Fruit fly (Drosophila melanogaster) whole organism, embryonic: ENCODE data around the gene CG43896.
A peak's percentile ranks its signal among the peaks of the same experiment; 100 is the strongest.

ENCODE experiments used
- CG11093 ChIP-seq: fragments of 200-800 bp; sonication (Bioruptor generic); IDR thresholded peaks from 3 replicates; pipeline ENCODE4 v1.3.6; 2022; ENCODE audit warnings: missing biosample characterization, missing genetic modification characterization
- CG11560 ChIP-seq: fragments of 200-800 bp; sonication (Bioruptor generic); IDR thresholded peaks from 3 replicates; pipeline ENCODE4 v1.3.6; 2022; ENCODE audit warnings: missing biosample characterization, missing genetic modification characterization
- CG12299 ChIP-seq: fragments of 200-800 bp; sonication (Bioruptor generic); optimal IDR thresholded peaks from 2 replicates; lab custom pipeline; 2018; ENCODE audit warnings: missing biosample characterization, mild to moderate bottlenecking, missing genetic modification characterization
- CG15514 ChIP-seq: fragments of 200-800 bp; sonication (Bioruptor generic); optimal IDR thresholded peaks from 3 replicates; lab custom pipeline; 2017; ENCODE audit warnings: missing biosample characterization, missing genetic modification characterization, mild to moderate bottlenecking, moderate library complexity, missing genetic modification reagents
- CG1603 ChIP-seq: fragments of 200-800 bp; sonication (Bioruptor generic); optimal IDR thresholded peaks from 2 replicates; lab custom pipeline; 2019; ENCODE audit warnings: missing biosample characterization, mild to moderate bottlenecking, missing genetic modification characterization, moderate library complexity
- CG1792 ChIP-seq: fragments of 200-800 bp; sonication (Bioruptor generic); optimal IDR thresholded peaks from 2 replicates; lab custom pipeline; 2016; ENCODE audit warnings: missing biosample characterization, missing genetic modification characterization
- CG2116 ChIP-seq: fragments of 200-800 bp; sonication (Bioruptor generic); optimal IDR thresholded peaks from 3 replicates; lab custom pipeline; 2018; ENCODE audit warnings: missing biosample characterization, mild to moderate bottlenecking, missing genetic modification characterization
- CG2875 ChIP-seq: fragments of 200-800 bp; sonication (Bioruptor generic); optimal IDR thresholded peaks from 2 replicates; lab custom pipeline; 2017; ENCODE audit warnings: missing biosample characterization, mild to moderate bottlenecking, missing genetic modification characterization, missing genetic modification reagents
- CG3065 ChIP-seq: fragments of 200-800 bp; sonication (Bioruptor generic); optimal IDR thresholded peaks from 2 replicates; lab custom pipeline; 2016; ENCODE audit warnings: missing biosample characterization, missing genetic modification characterization
- CG31441 ChIP-seq: fragments of 200-800 bp; sonication (Bioruptor generic); IDR thresholded peaks from 2 replicates; pipeline ENCODE4 v1.3.6; 2022; ENCODE audit warnings: missing biosample characterization, missing genetic modification characterization
- CG5953 ChIP-seq: fragments of 200-800 bp; sonication (Bioruptor generic); IDR thresholded peaks from 2 replicates; pipeline ENCODE4 v1.3.6; 2022; ENCODE audit warnings: missing biosample characterization, missing genetic modification characterization
- CG6813 ChIP-seq: fragments of 200-800 bp; sonication (Bioruptor generic); optimal IDR thresholded peaks from 2 replicates; lab custom pipeline; 2017; ENCODE audit warnings: missing biosample characterization, missing genetic modification characterization, mild to moderate bottlenecking, moderate library complexity, missing genetic modification reagents
- CG7928 ChIP-seq: fragments of 200-800 bp; sonication (Bioruptor generic); optimal IDR thresholded peaks from 2 replicates; lab custom pipeline; 2017; ENCODE audit warnings: missing biosample characterization, mild to moderate bottlenecking, missing genetic modification characterization
- CTCF ChIP-seq: fragments of 200-800 bp; sonication (Bioruptor generic); optimal IDR thresholded peaks from 2 replicates; lab custom pipeline; 2017; ENCODE audit warnings: missing biosample characterization, mild to moderate bottlenecking, missing genetic modification characterization, moderate library complexity
- D19B ChIP-seq: fragments of 200-800 bp; sonication (Bioruptor generic); optimal IDR thresholded peaks from 2 replicates; lab custom pipeline; 2017; ENCODE audit warnings: missing biosample characterization, mild to moderate bottlenecking, missing genetic modification characterization
- Eip74EF ChIP-seq, 2 experiments: fragments of 200-800 bp in 1 of 2; fragments of >200 bp in 1 of 2; sonication (Bioruptor generic) in 1 of 2; optimal IDR thresholded peaks; 2 replicates each; lab custom pipeline; 2017 to 2019; ENCODE audit warnings: missing biosample characterization in 2 of 2, missing genetic modification characterization in 2 of 2, mild to moderate bottlenecking in 1 of 2, moderate library complexity in 1 of 2
- Ets65A ChIP-seq: fragments of 200-800 bp; sonication (Bioruptor generic); peaks from one replicate; lab custom pipeline; 2016; ENCODE audit warnings: missing biosample characterization, missing genetic modification characterization
- Gsc ChIP-seq: fragments of 200-800 bp; sonication (Bioruptor generic); IDR thresholded peaks from 2 replicates; pipeline ENCODE4 v1.3.6; 2022; ENCODE audit warnings: missing biosample characterization, missing genetic modification characterization
- H15 ChIP-seq: fragments of 200-800 bp; sonication (Bioruptor generic); IDR thresholded peaks from 3 replicates; pipeline ENCODE4 v1.3.6; 2022; ENCODE audit warnings: missing biosample characterization, missing genetic modification characterization
- H2.0 ChIP-seq: fragments of 200-800 bp; sonication (Bioruptor generic); IDR thresholded peaks from 2 replicates; pipeline ENCODE4 v1.3.6; 2022; ENCODE audit warnings: missing biosample characterization, missing genetic modification characterization
- HLH3B ChIP-seq: fragments of 200-800 bp; sonication (Bioruptor generic); IDR thresholded peaks from 2 replicates; pipeline ENCODE4 v1.3.6; 2022; ENCODE audit warnings: missing biosample characterization, missing genetic modification characterization
- HLH4C ChIP-seq: fragments of 200-800 bp; sonication (Bioruptor generic); IDR thresholded peaks from 3 replicates; pipeline ENCODE4 v1.3.6; 2022; ENCODE audit warnings: missing biosample characterization, missing genetic modification characterization; ENCODE audit not compliant: partially characterized antibody
- Hr51 ChIP-seq, 2 experiments: fragments of 200-800 bp; sonication (Bioruptor generic); optimal IDR thresholded peaks; 2 replicates in 1 of 2; 3 replicates in 1 of 2; lab custom pipeline; 2016 to 2018; ENCODE audit warnings: missing biosample characterization in 2 of 2, missing genetic modification characterization in 2 of 2, mild to moderate bottlenecking in 1 of 2, moderate library complexity in 1 of 2
- Kr ChIP-seq: fragments of 200-800 bp; sonication (Bioruptor generic); optimal IDR thresholded peaks from 2 replicates; lab custom pipeline; 2017; ENCODE audit warnings: missing biosample characterization, mild to moderate bottlenecking, missing genetic modification characterization
- MTF-1 ChIP-seq: fragments of 200-800 bp; sonication (Bioruptor generic); optimal IDR thresholded peaks from 2 replicates; lab custom pipeline; 2018; ENCODE audit warnings: missing biosample characterization, mild to moderate bottlenecking, missing genetic modification characterization, borderline replicate concordance
- NC2α ChIP-seq: fragments of 200-800 bp; sonication (Bioruptor generic); optimal IDR thresholded peaks from 2 replicates; lab custom pipeline; 2016; ENCODE audit warnings: missing biosample characterization, missing genetic modification characterization
- Nf-YC ChIP-seq: fragments of 200-800 bp; optimal IDR thresholded peaks from 3 replicates; lab custom pipeline; 2019; ENCODE audit warnings: missing biosample characterization, mild to moderate bottlenecking, missing genetic modification characterization, moderate library complexity
- Oaz ChIP-seq: fragments of 200-800 bp; sonication (Bioruptor generic); IDR thresholded peaks from 2 replicates; pipeline ENCODE4 v1.3.6; 2022; ENCODE audit warnings: missing biosample characterization, missing genetic modification characterization
- Scr ChIP-seq: fragments of 200-800 bp; sonication (Bioruptor generic); IDR thresholded peaks from 2 replicates; pipeline ENCODE4 v1.3.6; 2022; ENCODE audit warnings: missing biosample characterization, missing genetic modification characterization; ENCODE audit not compliant: partially characterized antibody
- cg ChIP-seq: fragments of 200-800 bp; sonication (Bioruptor generic); optimal IDR thresholded peaks from 3 replicates; lab custom pipeline; 2019; ENCODE audit warnings: missing biosample characterization, mild to moderate bottlenecking, missing genetic modification characterization, moderate library complexity
- chm ChIP-seq: fragments of 200-800 bp; sonication (Bioruptor generic); IDR thresholded peaks from 2 replicates; pipeline ENCODE4 v1.3.6; 2022; ENCODE audit warnings: missing biosample characterization, missing genetic modification characterization
- ci ChIP-seq: fragments of 200-800 bp; sonication (Bioruptor generic); IDR thresholded peaks from 3 replicates; pipeline ENCODE4 v1.3.6; 2022; ENCODE audit warnings: missing biosample characterization, missing genetic modification characterization
- fu2 ChIP-seq: fragments of 200-800 bp; sonication (Bioruptor generic); optimal IDR thresholded peaks from 2 replicates; lab custom pipeline; 2016; ENCODE audit warnings: missing biosample characterization, missing genetic modification characterization
- gcm ChIP-seq: fragments of 200-800 bp; sonication (Bioruptor generic); optimal IDR thresholded peaks from 2 replicates; lab custom pipeline; 2019; ENCODE audit warnings: missing biosample characterization, mild to moderate bottlenecking, missing genetic modification characterization, moderate library complexity
- gsb-n ChIP-seq: fragments of 200-800 bp; sonication (Bioruptor generic); optimal IDR thresholded peaks from 3 replicates; lab custom pipeline; 2018; ENCODE audit warnings: missing biosample characterization, mild to moderate bottlenecking, missing genetic modification characterization
- mld ChIP-seq: fragments of 200-800 bp; sonication (Bioruptor generic); IDR thresholded peaks from 3 replicates; pipeline ENCODE4 v1.3.6; 2022; ENCODE audit warnings: missing biosample characterization, missing genetic modification characterization; ENCODE audit not compliant: partially characterized antibody
- slp2 ChIP-seq: fragments of 200-800 bp; sonication (Bioruptor generic); optimal IDR thresholded peaks from 2 replicates; lab custom pipeline; 2016; ENCODE audit warnings: missing biosample characterization, missing genetic modification characterization
- so ChIP-seq: fragments of 200-800 bp; sonication (Bioruptor generic); IDR thresholded peaks from 3 replicates; pipeline ENCODE4 v1.3.6; 2022; ENCODE audit warnings: missing biosample characterization, missing genetic modification characterization
- stc ChIP-seq: fragments of 200-800 bp; sonication (Bioruptor generic); IDR thresholded peaks from 2 replicates; pipeline ENCODE4 v1.3.6; 2022; ENCODE audit warnings: missing biosample characterization, missing genetic modification characterization
- tx ChIP-seq: fragments of 200-800 bp; sonication (Bioruptor generic); optimal IDR thresholded peaks from 2 replicates; lab custom pipeline; 2016; ENCODE audit warnings: missing biosample characterization, missing genetic modification characterization
- zfh1 ChIP-seq: fragments of 200-800 bp; sonication (Bioruptor generic); IDR thresholded peaks from 3 replicates; pipeline ENCODE4 v1.3.6; 2022; ENCODE audit warnings: missing biosample characterization, missing genetic modification characterization

The CG43896 gene

dm6 chr3L:11972879-11973278 lies 3.0 kb upstream of the CG43896 start, which contains the start of gene Muc68E:
Gene Muc68E, minus strand, starts transcription at chr3L:11972979.
- TF ChIP-seq ci (GFP tag; lab: Robert Waterston, UW), result no peak
- TF ChIP-seq Nf-YC (tag; lab: Kevin White, UChicago), result no peak
- no peak for TF ChIP-seq D19B (GFP tag; lab: Kevin White, UChicago)
- no peak for TF ChIP-seq Gsc (GFP tag; lab: Robert Waterston, UW)
- no peak for TF ChIP-seq CG5953
- no peak for TF ChIP-seq slp2
- TF ChIP-seq CG12299, result no peak
- TF ChIP-seq CG11093 (GFP tag; lab: Robert Waterston, UW), result no peak
- TF ChIP-seq Hr51 (GFP tag; optimal IDR thresholded peaks at IDR 0.05; lab: Kevin White, UChicago), result no peak
- no peak for TF ChIP-seq CG7928 (GFP tag; lab: Kevin White, UChicago)
- TF ChIP-seq Kr (GFP tag; lab: Kevin White, UChicago), result no peak
- no peak for TF ChIP-seq CG3065

dm6 chr3L:11973690-11974089 lies 2.2 kb upstream of the CG43896 start, which contains the start of gene CG42397:
Gene CG42397, minus strand, starts transcription at chr3L:11973790.
- peak; percentile 39 for TF ChIP-seq D19B (GFP tag; lab: Kevin White, UChicago)
- no peak for TF ChIP-seq gcm
- no peak for TF ChIP-seq gsb-n (tag; lab: Kevin White, UChicago)
- TF ChIP-seq NC2α (GFP tag; lab: Kevin White, UChicago), result no peak
- TF ChIP-seq zfh1 (GFP tag; lab: Robert Waterston, UW), result no peak
- no peak for TF ChIP-seq fu2 (GFP tag; lab: Kevin White, UChicago)
- TF ChIP-seq Oaz (GFP tag; lab: Robert Waterston, UW), result no peak
- TF ChIP-seq Eip74EF (GFP tag; optimal IDR thresholded peaks at IDR 0.05; lab: Kevin White, UChicago), result no peak

- TF ChIP-seq HLH4C (GFP tag; lab: Robert Waterston, UW), result no peak
- no peak for TF ChIP-seq HLH3B (GFP tag; lab: Robert Waterston, UW)
- TF ChIP-seq MTF-1, result no peak
- no peak for TF ChIP-seq CG11560 (tag; lab: Robert Waterston, UW)
- no peak for TF ChIP-seq CG31441 (GFP tag; lab: Robert Waterston, UW)
Observed at dm6 chr3L:11974605-11975004, 1.3 kb upstream of the CG43896 start, which contains the start of gene CG14125. Gene CG14125, plus strand, starts transcription at chr3L:11974905.

DNA sequence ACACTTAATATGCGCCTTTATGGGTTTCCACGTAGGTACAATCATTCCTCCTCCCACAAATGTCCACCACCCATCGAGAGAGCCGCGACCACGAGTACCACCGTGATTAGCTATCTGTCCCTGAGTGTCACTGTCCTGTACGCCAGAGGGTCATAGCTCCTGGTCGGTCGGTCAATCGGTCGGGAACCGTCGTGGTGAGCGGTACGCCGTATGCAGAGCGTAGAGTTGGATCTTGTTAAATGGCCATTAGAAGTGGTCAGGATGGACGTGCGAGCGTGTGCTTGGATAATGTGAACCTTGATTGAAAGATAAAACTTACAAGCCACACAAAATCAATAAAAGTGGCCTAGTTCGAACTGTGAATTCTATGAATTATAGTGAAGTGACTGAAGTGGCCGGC lies 8.7 kb downstream of the CG43896 start, which contains the start of gene CG6938:
Gene CG6938, plus strand, starts transcription at position 301 of the 400 bp plus-strand sequence.
- TF ChIP-seq CG2875 (GFP tag; lab: Kevin White, UChicago), result no peak
- TF ChIP-seq Ets65A (GFP tag; lab: Kevin White, UChicago), result peak; percentile 83
- TF ChIP-seq, all 482 proteins: peak for 1

dm6 chr3L:11990436-11990835 lies 14.5 kb downstream of the CG43896 start, which contains the start of gene CG6931:
Gene CG6931, plus strand, starts transcription at chr3L:11990736.
- TF ChIP-seq CG1792 (GFP tag; lab: Kevin White, UChicago) (no peak), tx (GFP tag; lab: Kevin White, UChicago) (no peak), chm (GFP tag; lab: Robert Waterston, UW) (no peak), CG1603 (tag; lab: Kevin White, UChicago) (no peak), mld (no peak), CG6813 (GFP tag; lab: Kevin White, UChicago) (no peak), H15 (GFP tag; lab: Robert Waterston, UW) (no peak), so (GFP tag; lab: Robert Waterston, UW) (no peak), H2.0 (GFP tag; lab: Robert Waterston, UW) (no peak), CTCF (no peak), stc (GFP tag; lab: Robert Waterston, UW) (no peak), Scr (no peak), CG2116 (GFP tag; lab: Kevin White, UChicago) (no peak), cg (GFP tag; lab: Kevin White, UChicago) (no peak), CG15514 (no peak)
